Worm (Caenorhabditis elegans) whole organism, L2 larva: Measurements from ENCODE around the gene cutl-3.

Source experiments
- fos-1 ChIP-seq: fragments of 150-350 bp; optimal IDR thresholded peaks from 2 replicates; lab custom pipeline; 2014; ENCODE audit warnings: missing biosample characterization, missing genetic modification characterization
- lin-13 ChIP-seq: fragments of 150-350 bp; optimal IDR thresholded peaks from 2 replicates; lab custom pipeline; 2014; ENCODE audit warnings: missing biosample characterization, missing genetic modification reagents, missing genetic modification characterization
- nhr-10 ChIP-seq: sonication (generic microtip); optimal IDR thresholded peaks from 2 replicates; lab custom pipeline; 2017; ENCODE audit warnings: missing biosample characterization, missing genetic modification characterization
- nhr-11 ChIP-seq: fragments of 150-350 bp; optimal IDR thresholded peaks from 2 replicates; lab custom pipeline; 2014; ENCODE audit warnings: missing biosample characterization, missing genetic modification characterization
- sem-4 ChIP-seq: fragments of 150-350 bp; optimal IDR thresholded peaks from 2 replicates; lab custom pipeline; 2014; ENCODE audit warnings: missing biosample characterization, missing genetic modification reagents, missing genetic modification characterization
- snpc-4 ChIP-seq: fragments of 150-350 bp; optimal IDR thresholded peaks from 2 replicates; lab custom pipeline; 2014; ENCODE audit warnings: missing biosample characterization, missing genetic modification characterization
- unc-62 ChIP-seq: fragments of 150-350 bp; optimal IDR thresholded peaks from 2 replicates; lab custom pipeline; 2014; ENCODE audit warnings: missing biosample characterization, missing genetic modification reagents, missing genetic modification characterization

DNA sequence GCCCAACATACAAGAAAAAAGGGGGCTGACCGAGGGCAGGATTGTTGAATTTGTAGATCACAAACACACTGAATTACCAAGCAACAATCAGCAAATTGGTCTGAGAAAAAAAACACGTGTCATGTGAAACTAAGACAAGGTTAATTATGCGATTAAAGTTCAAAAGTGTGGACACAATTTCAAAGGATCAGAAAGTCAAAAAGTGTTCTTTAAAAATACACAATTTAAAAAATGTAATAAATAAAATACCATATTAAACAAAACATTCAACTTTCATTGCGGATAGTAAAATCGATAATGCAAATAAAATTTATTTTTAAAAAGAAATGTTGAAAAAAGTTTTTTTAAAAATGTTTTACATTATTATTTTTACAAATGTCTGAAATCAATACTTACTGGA is at the start of gene cutl-3:
- no peak for TF ChIP-seq lin-13 (GFP tag; lab: Kevin White, UChicago)
- no peak for TF ChIP-seq snpc-4
- no peak for TF ChIP-seq sem-4 (tag; lab: Kevin White, UChicago)
- no peak for TF ChIP-seq nhr-10 (tag; lab: Kevin White, UChicago)
- TF ChIP-seq fos-1 = no peak
- no peak for TF ChIP-seq nhr-11 (tag; lab: Kevin White, UChicago)
- TF ChIP-seq unc-62 (GFP tag; lab: Kevin White, UChicago) = no peak
